Fruit fly (Drosophila melanogaster) whole organism, embryonic: ENCODE data around the gene Atg6.

ENCODE experiments used
- Bdp1 ChIP-seq: fragments of 200-800 bp; sonication (Bioruptor generic); optimal IDR thresholded peaks from 3 replicates; lab custom pipeline; 2016; ENCODE audit warnings: missing biosample characterization, missing genetic modification characterization
- C15 ChIP-seq: fragments of 200-800 bp; sonication (Bioruptor generic); IDR thresholded peaks from 3 replicates; pipeline ENCODE4 v1.3.6; 2022; ENCODE audit warnings: missing biosample characterization, missing genetic modification characterization
- CG10209 ChIP-seq: fragments of 200-800 bp; sonication (Bioruptor generic); optimal IDR thresholded peaks from 3 replicates; lab custom pipeline; 2017; ENCODE audit warnings: missing biosample characterization, mild to moderate bottlenecking, missing genetic modification characterization, missing genetic modification reagents
- CG1024 ChIP-seq: fragments of 200-800 bp; sonication (Bioruptor generic); IDR thresholded peaks from 2 replicates; pipeline ENCODE4 v1.3.6; 2022; ENCODE audit warnings: missing biosample characterization, missing genetic modification characterization
- CG10431 ChIP-seq: fragments of 200-800 bp; sonication (Bioruptor generic); optimal IDR thresholded peaks from 3 replicates; lab custom pipeline; 2018; ENCODE audit warnings: missing biosample characterization, mild to moderate bottlenecking, missing genetic modification characterization
- CG11093 ChIP-seq: fragments of 200-800 bp; sonication (Bioruptor generic); IDR thresholded peaks from 3 replicates; pipeline ENCODE4 v1.3.6; 2022; ENCODE audit warnings: missing biosample characterization, missing genetic modification characterization
- CG11247 ChIP-seq: fragments of 200-800 bp; sonication (Bioruptor generic); IDR thresholded peaks from 2 replicates; pipeline ENCODE4 v1.3.6; 2022; ENCODE audit warnings: missing biosample characterization, missing genetic modification characterization
- CG11398 ChIP-seq: fragments of 200-800 bp; sonication (Bioruptor generic); optimal IDR thresholded peaks from 2 replicates; lab custom pipeline; 2016; ENCODE audit warnings: missing biosample characterization, missing genetic modification characterization
- CG11723 ChIP-seq: fragments of 200-800 bp; sonication (Bioruptor generic); optimal IDR thresholded peaks from 2 replicates; lab custom pipeline; 2017; ENCODE audit warnings: missing biosample characterization, mild to moderate bottlenecking, missing genetic modification characterization
- CG13287 ChIP-seq: fragments of 200-800 bp; sonication (Bioruptor generic); IDR thresholded peaks from 2 replicates; pipeline ENCODE4 v1.3.6; 2022; ENCODE audit warnings: missing biosample characterization, missing genetic modification characterization; ENCODE audit not compliant: partially characterized antibody
- CG13624 ChIP-seq: fragments of 200-800 bp; sonication (Bioruptor generic); optimal IDR thresholded peaks from 2 replicates; lab custom pipeline; 2016; ENCODE audit warnings: missing biosample characterization, missing genetic modification characterization
- CG1602 ChIP-seq: fragments of 200-800 bp; sonication (Bioruptor generic); optimal IDR thresholded peaks from 3 replicates; lab custom pipeline; 2016; ENCODE audit warnings: missing biosample characterization, missing genetic modification characterization
- CG17361 ChIP-seq: fragments of 200-800 bp; sonication (Bioruptor generic); IDR thresholded peaks from 3 replicates; pipeline ENCODE4 v1.3.6; 2022; ENCODE audit warnings: missing biosample characterization, missing genetic modification characterization
- CG17912 ChIP-seq: fragments of 200-800 bp; sonication (Bioruptor generic); optimal IDR thresholded peaks from 2 replicates; lab custom pipeline; 2018; ENCODE audit warnings: missing biosample characterization, mild to moderate bottlenecking, missing genetic modification characterization
- CG1832 ChIP-seq: fragments of 200-800 bp; sonication (Bioruptor generic); optimal IDR thresholded peaks from 2 replicates; lab custom pipeline; 2017; ENCODE audit warnings: missing biosample characterization, mild to moderate bottlenecking, missing genetic modification characterization, inconsistent platforms
- CG2129 ChIP-seq: fragments of 200-800 bp; sonication (Bioruptor generic); IDR thresholded peaks from 2 replicates; pipeline ENCODE4 v1.3.6; 2022; ENCODE audit warnings: missing biosample characterization, missing genetic modification characterization; ENCODE audit not compliant: partially characterized antibody
- CG2199 ChIP-seq: fragments of 200-800 bp; sonication (Bioruptor generic); IDR thresholded peaks from 3 replicates; pipeline ENCODE4 v1.3.6; 2022; ENCODE audit warnings: missing biosample characterization, missing genetic modification characterization
- CG30431 ChIP-seq: fragments of 200-800 bp; sonication (Bioruptor generic); optimal IDR thresholded peaks from 2 replicates; lab custom pipeline; 2017; ENCODE audit warnings: missing biosample characterization, missing genetic modification characterization
- CG3163 ChIP-seq: fragments of 200-800 bp; sonication (Bioruptor generic); optimal IDR thresholded peaks from 3 replicates; lab custom pipeline; 2016; ENCODE audit warnings: missing biosample characterization, missing genetic modification characterization
- CG34422 ChIP-seq: fragments of 200-800 bp; sonication (Bioruptor generic); IDR thresholded peaks from 3 replicates; pipeline ENCODE4 v1.3.6; 2022; ENCODE audit warnings: missing biosample characterization, missing genetic modification characterization
- CG4854 ChIP-seq: fragments of 200-800 bp; sonication (Bioruptor generic); optimal IDR thresholded peaks from 2 replicates; lab custom pipeline; 2016; ENCODE audit warnings: missing biosample characterization, missing genetic modification characterization, inconsistent platforms
- CG7271 ChIP-seq: fragments of 200-800 bp; sonication (Bioruptor generic); optimal IDR thresholded peaks from 2 replicates; lab custom pipeline; 2018; ENCODE audit warnings: missing biosample characterization, mild to moderate bottlenecking, missing genetic modification characterization, moderate library complexity
- CG7963 ChIP-seq: fragments of 200-800 bp; sonication (Bioruptor generic); IDR thresholded peaks from 3 replicates; pipeline ENCODE4 v1.3.6; 2022; ENCODE audit warnings: missing biosample characterization, missing genetic modification characterization; ENCODE audit not compliant: partially characterized antibody
- CG7987 ChIP-seq: fragments of 200-800 bp; sonication (Bioruptor generic); optimal IDR thresholded peaks from 2 replicates; lab custom pipeline; 2018; ENCODE audit warnings: missing biosample characterization, mild to moderate bottlenecking, missing genetic modification characterization, moderate library complexity
- Drgx ChIP-seq: fragments of 200-800 bp; sonication (Bioruptor generic); IDR thresholded peaks from 2 replicates; pipeline ENCODE4 v1.3.6; 2022; ENCODE audit warnings: missing biosample characterization, missing genetic modification characterization
- E2f2 ChIP-seq: fragments of 200-800 bp; sonication (Bioruptor generic); IDR thresholded peaks from 2 replicates; pipeline ENCODE4 v1.3.6; 2022; ENCODE audit warnings: missing biosample characterization, missing genetic modification characterization
- Gug ChIP-seq: fragments of 200-800 bp; sonication (Bioruptor generic); IDR thresholded peaks from 4 replicates; pipeline ENCODE4 v1.3.6; 2022; ENCODE audit warnings: missing biosample characterization, missing genetic modification characterization
- Hand ChIP-seq: fragments of 200-800 bp; sonication (Bioruptor generic); optimal IDR thresholded peaks from 2 replicates; lab custom pipeline; 2017; ENCODE audit warnings: mild to moderate bottlenecking, missing biosample characterization, missing genetic modification reagents, missing genetic modification characterization
- Hey ChIP-seq: fragments of 200-800 bp; sonication (Bioruptor generic); optimal IDR thresholded peaks from 3 replicates; lab custom pipeline; 2018; ENCODE audit warnings: missing biosample characterization, mild to moderate bottlenecking, missing genetic modification characterization
- Hr78 ChIP-seq, 2 experiments: fragments of 200-800 bp in 1 of 2; fragments of >200 bp in 1 of 2; sonication (Bioruptor generic) in 1 of 2; optimal IDR thresholded peaks; 2 replicates each; lab custom pipeline; 2017 to 2019; ENCODE audit warnings: missing biosample characterization in 2 of 2, missing genetic modification characterization in 2 of 2, mild to moderate bottlenecking in 1 of 2, moderate library complexity in 1 of 2
- Kr ChIP-seq: fragments of 200-800 bp; sonication (Bioruptor generic); optimal IDR thresholded peaks from 2 replicates; lab custom pipeline; 2017; ENCODE audit warnings: missing biosample characterization, mild to moderate bottlenecking, missing genetic modification characterization
- Mes4 ChIP-seq: fragments of 200-800 bp; sonication (Bioruptor generic); optimal IDR thresholded peaks from 2 replicates; lab custom pipeline; 2016; ENCODE audit warnings: missing biosample characterization, missing genetic modification characterization
- Nf-YC ChIP-seq: fragments of 200-800 bp; optimal IDR thresholded peaks from 3 replicates; lab custom pipeline; 2019; ENCODE audit warnings: missing biosample characterization, mild to moderate bottlenecking, missing genetic modification characterization, moderate library complexity
- Opbp ChIP-seq: fragments of 200-800 bp; sonication (Bioruptor generic); IDR thresholded peaks from 3 replicates; pipeline ENCODE4 v1.3.6; 2022; ENCODE audit warnings: missing biosample characterization, missing genetic modification characterization; ENCODE audit not compliant: partially characterized antibody
- Poxn ChIP-seq: fragments of 200-800 bp; sonication (Bioruptor generic); IDR thresholded peaks from 2 replicates; pipeline ENCODE4 v1.3.6; 2022; ENCODE audit warnings: missing biosample characterization, missing genetic modification characterization
- Taf1 ChIP-seq: fragments of 200-800 bp; sonication (Bioruptor generic); IDR thresholded peaks from 2 replicates; pipeline ENCODE4 v1.3.6; 2022; ENCODE audit warnings: missing biosample characterization, missing genetic modification characterization
- ash1 ChIP-seq: fragments of 200-800 bp; sonication (Bioruptor generic); optimal IDR thresholded peaks from 2 replicates; lab custom pipeline; 2018; ENCODE audit warnings: missing biosample characterization, mild to moderate bottlenecking, missing genetic modification characterization
- br ChIP-seq: fragments of >200 bp; optimal IDR thresholded peaks from 2 replicates; lab custom pipeline; 2017
- disco-r ChIP-seq: fragments of 200-800 bp; sonication (Bioruptor generic); optimal IDR thresholded peaks from 2 replicates; lab custom pipeline; 2016; ENCODE audit warnings: missing biosample characterization, missing genetic modification characterization
- eyg ChIP-seq: fragments of 200-800 bp; sonication (Bioruptor generic); optimal IDR thresholded peaks from 3 replicates; lab custom pipeline; 2016; ENCODE audit warnings: missing biosample characterization, missing genetic modification characterization
- gce ChIP-seq: fragments of 200-800 bp; sonication (Bioruptor generic); IDR thresholded peaks from 3 replicates; pipeline ENCODE4 v1.3.6; 2022; ENCODE audit warnings: missing biosample characterization, missing genetic modification characterization
- insv ChIP-seq, 2 experiments: fragments of 200-800 bp; sonication (Bioruptor generic); optimal IDR thresholded peaks; 3 replicates each; lab custom pipeline; 2016 to 2018; ENCODE audit warnings: missing biosample characterization in 2 of 2, missing genetic modification characterization in 2 of 2
- lola ChIP-seq, 3 experiments: fragments of >200 bp in 2 of 3; fragments of 200-800 bp in 1 of 3; sonication (Bioruptor generic) in 1 of 3; optimal IDR thresholded peaks; 2 replicates each; lab custom pipeline; 2017 to 2019; ENCODE audit warnings: missing biosample characterization in 3 of 3, missing genetic modification characterization in 3 of 3, mild to moderate bottlenecking in 1 of 3, moderate library complexity in 1 of 3
- oc ChIP-seq: fragments of 200-800 bp; sonication (Bioruptor generic); optimal IDR thresholded peaks from 2 replicates; lab custom pipeline; 2018; ENCODE audit warnings: missing biosample characterization, mild to moderate bottlenecking, missing genetic modification characterization, moderate library complexity
- pfk ChIP-seq: fragments of 200-800 bp; sonication (Bioruptor generic); optimal IDR thresholded peaks from 2 replicates; lab custom pipeline; 2018; ENCODE audit warnings: missing biosample characterization, mild to moderate bottlenecking, missing genetic modification characterization, moderate library complexity
- pho ChIP-seq: fragments of 200-800 bp; sonication (Bioruptor generic); optimal IDR thresholded peaks from 2 replicates; lab custom pipeline; 2016; ENCODE audit warnings: missing biosample characterization, missing genetic modification characterization
- sens ChIP-seq: fragments of 200-800 bp; sonication (Bioruptor generic); peaks from one replicate; lab custom pipeline; 2016; ENCODE audit warnings: missing biosample characterization, missing genetic modification characterization
- shn ChIP-seq: fragments of 200-800 bp; sonication (Bioruptor generic); optimal IDR thresholded peaks from 3 replicates; lab custom pipeline; 2016; ENCODE audit warnings: missing biosample characterization, missing genetic modification characterization
- slbo ChIP-seq: fragments of 200-800 bp; sonication (Bioruptor generic); IDR thresholded peaks from 2 replicates; pipeline ENCODE4 v1.3.6; 2022; ENCODE audit warnings: missing biosample characterization, missing genetic modification characterization
- unc-4 ChIP-seq: fragments of 200-800 bp; sonication (Bioruptor generic); IDR thresholded peaks from 2 replicates; pipeline ENCODE4 v1.3.6; 2022; ENCODE audit warnings: missing biosample characterization, missing genetic modification characterization; ENCODE audit not compliant: partially characterized antibody
- wdn ChIP-seq: fragments of 200-800 bp; sonication (Bioruptor generic); IDR thresholded peaks from 2 replicates; pipeline ENCODE4 v1.3.6; 2022; ENCODE audit warnings: missing biosample characterization, missing genetic modification characterization
- wek ChIP-seq: fragments of 200-800 bp; sonication (Bioruptor generic); optimal IDR thresholded peaks from 3 replicates; lab custom pipeline; 2018; ENCODE audit warnings: missing biosample characterization, mild to moderate bottlenecking, missing genetic modification characterization, moderate library complexity

The Atg6 gene

dm6 chr3R:24068830-24069229 lies 18.2 kb upstream of the Atg6 start (continued):
- TF ChIP-seq unc-4 (GFP tag; lab: Robert Waterston, UW), result no peak
- TF ChIP-seq CG17361 (GFP tag; lab: Robert Waterston, UW), result no peak
- no peak for TF ChIP-seq C15 (GFP tag; lab: Robert Waterston, UW)
- TF ChIP-seq wdn, result 0 out of 2 replicates have a peak, but pooled peaks have one; percentile 23
- no peak for TF ChIP-seq Gug (GFP tag; lab: Robert Waterston, UW)
- TF ChIP-seq CG10209 (GFP tag; lab: Kevin White, UChicago), result peak; percentile 23
- TF ChIP-seq CG3163 (GFP tag; lab: Kevin White, UChicago), result no peak
- TF ChIP-seq CG7271, result no peak
- TF ChIP-seq Kr, result no peak
- no peak for TF ChIP-seq Bdp1
- TF ChIP-seq disco-r (GFP tag; lab: Kevin White, UChicago), result no peak
- TF ChIP-seq Mes4, result no peak
- TF ChIP-seq Hand, result peak; percentile 9
- TF ChIP-seq eyg (GFP tag; lab: Kevin White, UChicago), result no peak
- no peak for TF ChIP-seq CG30431
- no peak for TF ChIP-seq CG2129 (GFP tag; lab: Robert Waterston, UW)
- TF ChIP-seq Taf1 (GFP tag; lab: Robert Waterston, UW), result no peak
- TF ChIP-seq CG11093 (GFP tag; lab: Robert Waterston, UW), result no peak
- TF ChIP-seq E2f2 (GFP tag; lab: Robert Waterston, UW), result no peak
- no peak for TF ChIP-seq Opbp (GFP tag; lab: Robert Waterston, UW)
- no peak for TF ChIP-seq CG1832 (GFP tag; lab: Kevin White, UChicago)
- no peak for TF ChIP-seq CG2199 (GFP tag; lab: Robert Waterston, UW)
- no peak for TF ChIP-seq Nf-YC
- no peak for TF ChIP-seq CG11723
- no peak for TF ChIP-seq CG4854 (GFP tag; lab: Kevin White, UChicago)
- TF ChIP-seq slbo (GFP tag; lab: Robert Waterston, UW), result no peak
- no peak for TF ChIP-seq oc
- no peak for TF ChIP-seq gce
- no peak for TF ChIP-seq CG1024 (GFP tag; lab: Robert Waterston, UW)
- TF ChIP-seq ash1 (GFP tag; lab: Kevin White, UChicago), result no peak
- no peak for TF ChIP-seq CG7963 (GFP tag; lab: Robert Waterston, UW)
- peak; percentile 24 for TF ChIP-seq CG13624 (GFP tag; lab: Kevin White, UChicago)
- TF ChIP-seq lola (GFP tag; optimal IDR thresholded peaks at IDR 0.05; lab: Kevin White, UChicago), result no peak
- no peak for TF ChIP-seq CG11398 (GFP tag; lab: Kevin White, UChicago)
- no peak for TF ChIP-seq br (lab: Kevin White, UChicago)
- TF ChIP-seq CG1602 (GFP tag; lab: Kevin White, UChicago), result no peak
- no peak for TF ChIP-seq shn
- no peak for TF ChIP-seq pfk
- no peak for TF ChIP-seq Poxn
- no peak; the same call in 2 of the 3 replicates for TF ChIP-seq CG34422
- no peak for TF ChIP-seq wek
- TF ChIP-seq pho (GFP tag; lab: Kevin White, UChicago), result peak; percentile 6
- TF ChIP-seq CG13287 (GFP tag; lab: Robert Waterston, UW), result no peak
- no peak for TF ChIP-seq insv (GFP tag; optimal IDR thresholded peaks at IDR 0.05; lab: Kevin White, UChicago)
- TF ChIP-seq CG11247, result no peak
- no peak for TF ChIP-seq CG17912 (GFP tag; lab: Kevin White, UChicago)
- no peak for TF ChIP-seq CG10431
- no peak for TF ChIP-seq Hey (tag; lab: Kevin White, UChicago)
- TF ChIP-seq CG7987 (GFP tag; lab: Kevin White, UChicago), result no peak
- no peak for TF ChIP-seq Hr78 (GFP tag; optimal IDR thresholded peaks at IDR 0.05; lab: Kevin White, UChicago)
- peak; percentile 74 for TF ChIP-seq sens
- no peak for TF ChIP-seq Drgx (GFP tag; lab: Robert Waterston, UW)
